Fruit fly (Drosophila melanogaster) whole organism, embryonic: ENCODE data around the gene klu.

Experiments
- CG10543 ChIP-seq: fragments of 200-800 bp; sonication (Bioruptor generic); optimal IDR thresholded peaks from 3 replicates; lab custom pipeline; 2017; ENCODE audit warnings: missing biosample characterization, mild to moderate bottlenecking, missing genetic modification characterization, moderate library complexity
- CG11093 ChIP-seq: fragments of 200-800 bp; sonication (Bioruptor generic); IDR thresholded peaks from 3 replicates; pipeline ENCODE4 v1.3.6; 2022; ENCODE audit warnings: missing biosample characterization, missing genetic modification characterization
- CG11723 ChIP-seq: fragments of 200-800 bp; sonication (Bioruptor generic); optimal IDR thresholded peaks from 2 replicates; lab custom pipeline; 2017; ENCODE audit warnings: missing biosample characterization, mild to moderate bottlenecking, missing genetic modification characterization
- CG12942 ChIP-seq: fragments of 200-800 bp; sonication (Bioruptor generic); optimal IDR thresholded peaks from 3 replicates; lab custom pipeline; 2016; ENCODE audit warnings: missing biosample characterization, missing genetic modification characterization
- CG13424 ChIP-seq: fragments of 200-800 bp; sonication (Bioruptor generic); optimal IDR thresholded peaks from 2 replicates; lab custom pipeline; 2019; ENCODE audit warnings: missing biosample characterization, mild to moderate bottlenecking, missing genetic modification characterization, moderate library complexity
- CG13775 ChIP-seq: fragments of 200-800 bp; sonication (Bioruptor generic); optimal IDR thresholded peaks from 3 replicates; lab custom pipeline; 2017; ENCODE audit warnings: missing biosample characterization, mild to moderate bottlenecking, missing genetic modification characterization
- CG13894 ChIP-seq: fragments of 200-800 bp; sonication (Bioruptor generic); optimal IDR thresholded peaks from 3 replicates; lab custom pipeline; 2018; ENCODE audit warnings: missing biosample characterization, mild to moderate bottlenecking, missing genetic modification characterization, moderate library complexity
- CG14860 ChIP-seq: fragments of 200-800 bp; sonication (Bioruptor generic); IDR thresholded peaks from 3 replicates; pipeline ENCODE4 v1.3.6; 2022; ENCODE audit warnings: missing biosample characterization, missing genetic modification characterization; ENCODE audit not compliant: partially characterized antibody
- CG14965 ChIP-seq: fragments of 200-800 bp; sonication (Bioruptor generic); optimal IDR thresholded peaks from 2 replicates; lab custom pipeline; 2016; ENCODE audit warnings: missing biosample characterization, missing genetic modification characterization, borderline replicate concordance
- CG1603 ChIP-seq: fragments of 200-800 bp; sonication (Bioruptor generic); optimal IDR thresholded peaks from 2 replicates; lab custom pipeline; 2019; ENCODE audit warnings: missing biosample characterization, mild to moderate bottlenecking, missing genetic modification characterization, moderate library complexity
- CG17186 ChIP-seq: fragments of 200-800 bp; sonication (Bioruptor generic); optimal IDR thresholded peaks from 3 replicates; lab custom pipeline; 2017; ENCODE audit warnings: missing biosample characterization, missing genetic modification reagents, missing genetic modification characterization
- CG1832 ChIP-seq: fragments of 200-800 bp; sonication (Bioruptor generic); optimal IDR thresholded peaks from 2 replicates; lab custom pipeline; 2017; ENCODE audit warnings: missing biosample characterization, mild to moderate bottlenecking, missing genetic modification characterization, inconsistent platforms
- CG2120 ChIP-seq: fragments of 200-800 bp; sonication (Bioruptor generic); optimal IDR thresholded peaks from 3 replicates; lab custom pipeline; 2016; ENCODE audit warnings: missing biosample characterization, missing genetic modification characterization
- CG2129 ChIP-seq: fragments of 200-800 bp; sonication (Bioruptor generic); IDR thresholded peaks from 2 replicates; pipeline ENCODE4 v1.3.6; 2022; ENCODE audit warnings: missing biosample characterization, missing genetic modification characterization; ENCODE audit not compliant: partially characterized antibody
- CG2712 ChIP-seq: fragments of 200-800 bp; optimal IDR thresholded peaks from 3 replicates; lab custom pipeline; 2019; ENCODE audit warnings: missing biosample characterization, mild to moderate bottlenecking, missing genetic modification characterization, moderate library complexity
- CG3065 ChIP-seq: fragments of 200-800 bp; sonication (Bioruptor generic); optimal IDR thresholded peaks from 2 replicates; lab custom pipeline; 2016; ENCODE audit warnings: missing biosample characterization, missing genetic modification characterization
- CG32772 ChIP-seq: fragments of 200-800 bp; sonication (Bioruptor generic); IDR thresholded peaks from 2 replicates; pipeline ENCODE4 v1.3.6; 2022; ENCODE audit warnings: missing biosample characterization, missing genetic modification characterization
- CG34376 ChIP-seq: fragments of 200-800 bp; sonication (Bioruptor generic); optimal IDR thresholded peaks from 2 replicates; lab custom pipeline; 2018; ENCODE audit warnings: missing biosample characterization, mild to moderate bottlenecking, missing genetic modification characterization
- CG3838 ChIP-seq: fragments of 200-800 bp; sonication (Bioruptor generic); optimal IDR thresholded peaks from 3 replicates; lab custom pipeline; 2016; ENCODE audit warnings: missing biosample characterization, missing genetic modification characterization
- CG4328 ChIP-seq: fragments of 200-800 bp; sonication (Bioruptor generic); optimal IDR thresholded peaks from 3 replicates; lab custom pipeline; 2017; ENCODE audit warnings: missing biosample characterization, missing genetic modification reagents, missing genetic modification characterization
- CG6854 ChIP-seq: fragments of 200-800 bp; sonication (Bioruptor generic); optimal IDR thresholded peaks from 3 replicates; lab custom pipeline; 2017; ENCODE audit warnings: missing biosample characterization, mild to moderate bottlenecking, missing genetic modification characterization
- CG8359 ChIP-seq: fragments of 200-800 bp; sonication (Bioruptor generic); optimal IDR thresholded peaks from 2 replicates; lab custom pipeline; 2017; ENCODE audit warnings: missing biosample characterization, mild to moderate bottlenecking, missing genetic modification characterization, borderline replicate concordance
- CG8478 ChIP-seq: fragments of >200 bp; optimal IDR thresholded peaks from 2 replicates; lab custom pipeline; 2018
- CG9797 ChIP-seq: fragments of 200-800 bp; sonication (Bioruptor generic); optimal IDR thresholded peaks from 3 replicates; lab custom pipeline; 2018; ENCODE audit warnings: missing biosample characterization, mild to moderate bottlenecking, missing genetic modification characterization
- D19A ChIP-seq: fragments of 200-800 bp; optimal IDR thresholded peaks from 3 replicates; lab custom pipeline; 2019; ENCODE audit warnings: missing biosample characterization, mild to moderate bottlenecking, missing genetic modification characterization, moderate library complexity
- Deaf1 ChIP-seq: fragments of 200-800 bp; optimal IDR thresholded peaks from 3 replicates; lab custom pipeline; 2019; ENCODE audit warnings: missing biosample characterization, mild to moderate bottlenecking, missing genetic modification characterization, moderate library complexity
- Dip2 ChIP-seq: fragments of 200-800 bp; sonication (Bioruptor generic); IDR thresholded peaks from 2 replicates; pipeline ENCODE4 v1.3.6; 2022; ENCODE audit warnings: missing biosample characterization, missing genetic modification characterization
- Doc2 ChIP-seq: fragments of 200-800 bp; sonication (Bioruptor generic); IDR thresholded peaks from 2 replicates; pipeline ENCODE4 v1.3.6; 2022; ENCODE audit warnings: missing biosample characterization, missing genetic modification characterization
- Doc3 ChIP-seq: fragments of 200-800 bp; sonication (Bioruptor generic); IDR thresholded peaks from 3 replicates; pipeline ENCODE4 v1.3.6; 2022; ENCODE audit warnings: missing biosample characterization, missing genetic modification characterization; ENCODE audit not compliant: partially characterized antibody
- E2f1 ChIP-seq: fragments of 200-800 bp; sonication (Bioruptor generic); IDR thresholded peaks from 2 replicates; pipeline ENCODE4 v1.3.6; 2022; ENCODE audit warnings: missing biosample characterization, missing genetic modification characterization
- Fer3 ChIP-seq: fragments of 200-800 bp; sonication (Bioruptor generic); optimal IDR thresholded peaks from 2 replicates; lab custom pipeline; 2018; ENCODE audit warnings: missing biosample characterization, mild to moderate bottlenecking, missing genetic modification characterization, moderate library complexity
- Sox102F ChIP-seq: fragments of 200-800 bp; sonication (Bioruptor generic); optimal IDR thresholded peaks from 2 replicates; lab custom pipeline; 2018; ENCODE audit warnings: missing biosample characterization, mild to moderate bottlenecking, missing genetic modification characterization, moderate library complexity
- ap ChIP-seq: fragments of 200-800 bp; sonication (Bioruptor generic); IDR thresholded peaks from 2 replicates; pipeline ENCODE4 v1.3.6; 2022; ENCODE audit warnings: missing biosample characterization, missing genetic modification characterization
- bowl ChIP-seq: fragments of 200-800 bp; sonication (Bioruptor generic); IDR thresholded peaks from 2 replicates; pipeline ENCODE4 v1.3.6; 2022; ENCODE audit warnings: missing biosample characterization, missing genetic modification characterization
- btn ChIP-seq: fragments of 200-800 bp; sonication (Bioruptor generic); optimal IDR thresholded peaks from 2 replicates; lab custom pipeline; 2016; ENCODE audit warnings: missing biosample characterization, missing genetic modification characterization
- cg ChIP-seq: fragments of 200-800 bp; sonication (Bioruptor generic); optimal IDR thresholded peaks from 3 replicates; lab custom pipeline; 2019; ENCODE audit warnings: missing biosample characterization, mild to moderate bottlenecking, missing genetic modification characterization, moderate library complexity
- chinmo ChIP-seq: fragments of 200-800 bp; sonication (Bioruptor generic); IDR thresholded peaks from 4 replicates; pipeline ENCODE4 v1.3.6; 2022; ENCODE audit warnings: missing biosample characterization, missing genetic modification characterization; ENCODE audit not compliant: partially characterized antibody
- emc ChIP-seq: fragments of 200-800 bp; sonication (Bioruptor generic); optimal IDR thresholded peaks from 2 replicates; lab custom pipeline; 2016; ENCODE audit warnings: missing biosample characterization, missing genetic modification characterization
- gcm ChIP-seq: fragments of 200-800 bp; sonication (Bioruptor generic); optimal IDR thresholded peaks from 2 replicates; lab custom pipeline; 2019; ENCODE audit warnings: missing biosample characterization, mild to moderate bottlenecking, missing genetic modification characterization, moderate library complexity
- ham ChIP-seq: fragments of 200-800 bp; sonication (Bioruptor generic); IDR thresholded peaks from 2 replicates; pipeline ENCODE4 v1.3.6; 2022; ENCODE audit warnings: missing biosample characterization, missing genetic modification characterization
- hb ChIP-seq: fragments of 200-800 bp; sonication (Bioruptor generic); IDR thresholded peaks from 3 replicates; pipeline ENCODE4 v1.3.6; 2022; ENCODE audit warnings: missing biosample characterization, missing genetic modification characterization; ENCODE audit not compliant: partially characterized antibody
- klu ChIP-seq: fragments of 200-800 bp; sonication (Bioruptor generic); IDR thresholded peaks from 2 replicates; pipeline ENCODE4 v1.3.6; 2022; ENCODE audit warnings: missing biosample characterization, missing genetic modification characterization
- phol ChIP-seq: fragments of 200-800 bp; sonication (Bioruptor generic); optimal IDR thresholded peaks from 3 replicates; lab custom pipeline; 2018; ENCODE audit warnings: missing biosample characterization, mild to moderate bottlenecking, missing genetic modification characterization, moderate library complexity
- pros ChIP-seq: fragments of 200-800 bp; sonication (Bioruptor generic); optimal IDR thresholded peaks from 3 replicates; lab custom pipeline; 2019; ENCODE audit warnings: missing biosample characterization, mild to moderate bottlenecking, missing genetic modification characterization, moderate library complexity
- ro ChIP-seq: fragments of 200-800 bp; sonication (Bioruptor generic); IDR thresholded peaks from 2 replicates; pipeline ENCODE4 v1.3.6; 2022; ENCODE audit warnings: missing biosample characterization, missing genetic modification characterization
- seq ChIP-seq: fragments of 200-800 bp; sonication (Bioruptor generic); IDR thresholded peaks from 2 replicates; pipeline ENCODE4 v1.3.6; 2022; ENCODE audit warnings: missing biosample characterization, missing genetic modification characterization
- sqz ChIP-seq: fragments of 200-800 bp; sonication (Bioruptor generic); optimal IDR thresholded peaks from 3 replicates; lab custom pipeline; 2018; ENCODE audit warnings: missing biosample characterization, mild to moderate bottlenecking, missing genetic modification characterization
- tio ChIP-seq: fragments of 200-800 bp; sonication (Bioruptor generic); optimal IDR thresholded peaks from 2 replicates; lab custom pipeline; 2017; ENCODE audit warnings: missing biosample characterization, missing genetic modification characterization, inconsistent platforms
- trh ChIP-seq: fragments of 200-800 bp; sonication (Bioruptor generic); optimal IDR thresholded peaks from 2 replicates; lab custom pipeline; 2016; ENCODE audit warnings: missing biosample characterization, missing genetic modification characterization
- vfl ChIP-seq: fragments of 200-800 bp; sonication (Bioruptor generic); optimal IDR thresholded peaks from 2 replicates; lab custom pipeline; 2016; ENCODE audit warnings: missing biosample characterization, missing genetic modification characterization

The klu gene

dm6 chr3L:11047877-11048276 lies 38.9 kb upstream of the klu start (continued):
- TF ChIP-seq ap (GFP tag; lab: Robert Waterston, UW) (peak; percentile 45; the same call in 1 of the 2 replicates), ro (no peak; the same call in 1 of the 2 replicates), CG9797 (GFP tag; lab: Kevin White, UChicago) (no peak), btn (peak; percentile 42), CG2120 (peak; percentile 72), CG1832 (no peak), chinmo (GFP tag; lab: Robert Waterston, UW) (no peak), cg (GFP tag; lab: Kevin White, UChicago) (no peak), tio (peak; percentile 33), Sox102F (GFP tag; lab: Kevin White, UChicago) (peak; percentile 70), phol (tag; lab: Kevin White, UChicago) (peak; percentile 55), CG4328 (peak; percentile 66), sqz (GFP tag; lab: Kevin White, UChicago) (peak; percentile 68), CG11093 (GFP tag; lab: Robert Waterston, UW) (peak; percentile 50; the same call in 2 of the 3 replicates), gcm (GFP tag; lab: Kevin White, UChicago) (no peak), CG1603 (tag; lab: Kevin White, UChicago) (peak; percentile 82), Deaf1 (tag; lab: Kevin White, UChicago) (peak; percentile 12), CG13894 (tag; lab: Kevin White, UChicago) (no peak), Dip2 (GFP tag; lab: Robert Waterston, UW) (no peak), vfl (peak; percentile 32), CG14965 (peak; percentile 90), seq (GFP tag; lab: Robert Waterston, UW) (0 out of 2 replicates have a peak, but pooled peaks have one; percentile 52), CG3065 (GFP tag; lab: Kevin White, UChicago) (peak; percentile 69), ham (GFP tag; lab: Robert Waterston, UW) (no peak), CG8478 (lab: Kevin White, UChicago) (no peak), Doc2 (GFP tag; lab: Robert Waterston, UW) (no peak), CG32772 (peak; percentile 80), CG3838 (GFP tag; lab: Kevin White, UChicago) (peak; percentile 12), CG13775 (peak; percentile 51), D19A (peak; percentile 42), emc (peak; percentile 40), CG12942 (GFP tag; lab: Kevin White, UChicago) (peak; percentile 57), CG13424 (tag; lab: Kevin White, UChicago) (peak; percentile 69), E2f1 (peak; percentile 63), CG2129 (no peak), pros (GFP tag; lab: Kevin White, UChicago) (no peak), CG34376 (GFP tag; lab: Kevin White, UChicago) (peak; percentile 45), CG14860 (GFP tag; lab: Robert Waterston, UW) (no peak), hb (GFP tag; lab: Robert Waterston, UW) (no peak), Fer3 (tag; lab: Kevin White, UChicago) (peak; percentile 64), CG6854 (peak; percentile 46), Doc3 (no peak), CG2712 (peak; percentile 73), klu (GFP tag; lab: Robert Waterston, UW) (no peak), bowl (peak; percentile 44; the same call in 1 of the 2 replicates), CG10543 (peak; percentile 64), trh (GFP tag; lab: Kevin White, UChicago) (peak; percentile 28), CG11723 (peak; percentile 65), CG8359 (GFP tag; lab: Kevin White, UChicago) (no peak), CG17186 (GFP tag; lab: Kevin White, UChicago) (no peak)
